Worm (Caenorhabditis elegans): ENCODE data around the gene sfxn-1.1.

- no peak for TF ChIP-seq him-1 (tag; optimal IDR thresholded peaks at IDR 0.05)
- no peak for TF ChIP-seq W03F9.2 (tag; optimal IDR thresholded peaks at IDR 0.05)
- no peak for TF ChIP-seq dao-5 (tag; optimal IDR thresholded peaks at IDR 0.05)
Observed at ce11 chrII:9557437-9558150, 38.9 kb upstream of the sfxn-1.1 start, which contains the start of gene zfp-2.

All from whole organism, L4/young adult.